Worm (Caenorhabditis elegans) whole organism, young adult: ENCODE measurements around the gene irld-21.

ENCODE experiments used
- Y53F4B.3 ChIP-seq: fragments of 200-800 bp; sonication (Bioruptor generic); IDR thresholded peaks from 2 replicates; pipeline ENCODE4 v1.3.6; 2022; ENCODE audit warnings: missing genetic modification reagents, missing genetic modification characterization, missing compliant biosample characterization
- ama-1 ChIP-seq, 3 experiments: fragments of 150-350 bp in 1 of 3; sonication (generic microtip) in 2 of 3; optimal IDR thresholded peaks; 2 replicates each; lab custom pipeline; 2014 to 2018; ENCODE audit warnings: missing biosample characterization in 2 of 3, missing genetic modification characterization in 2 of 3, missing genetic modification reagents in 2 of 3
- hmg-20 ChIP-seq: fragments of 200-800 bp; sonication (Bioruptor generic); IDR thresholded peaks from 2 replicates; pipeline ENCODE4 v1.3.6; 2022; ENCODE audit warnings: missing genetic modification reagents, missing genetic modification characterization, missing compliant biosample characterization
- snpc-4 ChIP-seq, 5 experiments: fragments of 150-350 bp in 1 of 5; sonication (generic microtip) in 4 of 5; optimal IDR thresholded peaks; 2 replicates each; lab custom pipeline; 2014 to 2018; ENCODE audit warnings: missing genetic modification characterization in 5 of 5, missing biosample characterization in 3 of 5, antibody characterized with exemption in 2 of 5, mild to moderate bottlenecking in 2 of 5, missing compliant biosample characterization in 2 of 5, missing genotype in 2 of 5, moderate library complexity in 2 of 5, missing genetic modification reagents in 1 of 5
- unc-130 ChIP-seq: sonication (generic microtip); optimal IDR thresholded peaks from 2 replicates; lab custom pipeline; 2016; ENCODE audit warnings: missing genetic modification reagents, missing genetic modification characterization, missing compliant biosample characterization
- unc-62 ChIP-seq: fragments of 150-350 bp; optimal IDR thresholded peaks from 2 replicates; lab custom pipeline; 2014; ENCODE audit warnings: missing biosample characterization, missing genetic modification reagents, missing genetic modification characterization

DNA sequence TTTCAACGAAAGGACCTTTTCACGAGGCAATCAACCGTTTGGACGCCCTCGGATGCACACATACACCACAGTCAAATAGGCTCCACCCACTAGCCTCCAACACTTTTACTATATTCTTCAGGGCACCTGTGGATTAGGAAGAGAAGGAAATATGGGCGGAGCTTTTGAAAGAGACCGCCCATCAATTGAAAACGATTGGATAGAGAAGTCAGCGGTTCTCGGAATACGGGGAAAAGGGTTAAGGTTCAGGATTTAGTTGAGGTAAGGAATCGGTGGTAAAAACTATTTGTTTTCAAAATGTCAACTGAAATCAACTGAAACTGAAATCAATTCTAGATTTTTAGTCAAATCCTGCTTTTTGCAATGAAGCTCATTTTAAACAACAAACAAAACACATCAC lies 11.7 kb downstream of the irld-21 start, which contains the start of gene egl-38:
- TF ChIP-seq hmg-20 (GFP tag; lab: Robert Waterston, UW) (no peak), snpc-4 (GFP tag; optimal IDR thresholded peaks at IDR 0.05; lab: Kevin White, UChicago) (no peak), snpc-4 (tag; optimal IDR thresholded peaks at IDR 0.05; lab: Kevin White, UChicago) (no peak), unc-130 (no peak), Y53F4B.3 (GFP tag; lab: Robert Waterston, UW) (no peak), ama-1 (optimal IDR thresholded peaks at IDR 0.05; lab: Kevin White, UChicago) (no peak), ama-1 (GFP tag; optimal IDR thresholded peaks at IDR 0.05; lab: Kevin White, UChicago) (no peak), unc-62 (no peak)
